Worm (Caenorhabditis elegans) whole organism, L2 larva: ENCODE data around the gene rpl-10.

Experiments
- C34F6.9 ChIP-seq: fragments of 150-350 bp; optimal IDR thresholded peaks from 2 replicates; lab custom pipeline; 2014; ENCODE audit warnings: missing biosample characterization, missing genetic modification characterization
- F13H6.1 ChIP-seq: sonication (generic microtip); optimal IDR thresholded peaks from 2 replicates; lab custom pipeline; 2016; ENCODE audit warnings: missing genetic modification characterization, missing compliant biosample characterization
- Y55F3AM.14 ChIP-seq: fragments of 200-800 bp; sonication (Bioruptor generic); optimal IDR thresholded peaks from 2 replicates; lab custom pipeline; 2018; ENCODE audit warnings: mild to moderate bottlenecking, missing genetic modification characterization, missing compliant biosample characterization
- ZK546.5 ChIP-seq: sonication (generic microtip); optimal IDR thresholded peaks from 2 replicates; lab custom pipeline; 2017; ENCODE audit warnings: missing biosample characterization, missing genetic modification characterization
- alr-1 ChIP-seq: fragments of 150-350 bp; optimal IDR thresholded peaks from 2 replicates; lab custom pipeline; 2014; ENCODE audit warnings: missing biosample characterization, missing genetic modification characterization
- aly-2 ChIP-seq: fragments of 150-350 bp; optimal IDR thresholded peaks from 2 replicates; lab custom pipeline; 2014; ENCODE audit warnings: missing biosample characterization, missing genetic modification characterization
- blmp-1 ChIP-seq: sonication (generic microtip); optimal IDR thresholded peaks from 2 replicates; lab custom pipeline; 2017; ENCODE audit warnings: missing genetic modification characterization, mild to moderate bottlenecking, missing compliant biosample characterization, antibody characterized with exemption, moderate library complexity; ENCODE audit not compliant: insufficient read depth
- ceh-82 ChIP-seq: fragments of 150-350 bp; optimal IDR thresholded peaks from 2 replicates; lab custom pipeline; 2014; ENCODE audit warnings: missing biosample characterization, missing genetic modification characterization
- crh-2 ChIP-seq: sonication (generic microtip); optimal IDR thresholded peaks from 2 replicates; lab custom pipeline; 2017; ENCODE audit warnings: missing biosample characterization, missing genetic modification characterization
- dmd-4 ChIP-seq: sonication (generic microtip); optimal IDR thresholded peaks from 2 replicates; lab custom pipeline; 2017; ENCODE audit warnings: missing biosample characterization, missing genetic modification characterization
- egl-27 ChIP-seq: sonication (generic microtip); optimal IDR thresholded peaks from 3 replicates; lab custom pipeline; 2017; ENCODE audit warnings: missing biosample characterization, missing genetic modification reagents, missing genetic modification characterization
- elt-1 ChIP-seq: fragments of 150-350 bp; optimal IDR thresholded peaks from 2 replicates; lab custom pipeline; 2014; ENCODE audit warnings: missing biosample characterization, missing genetic modification characterization
- elt-3 ChIP-seq: sonication (generic microtip); optimal IDR thresholded peaks from 2 replicates; lab custom pipeline; 2017; ENCODE audit warnings: missing biosample characterization, missing genetic modification characterization
- fos-1 ChIP-seq: fragments of 150-350 bp; optimal IDR thresholded peaks from 2 replicates; lab custom pipeline; 2014; ENCODE audit warnings: missing biosample characterization, missing genetic modification characterization
- gmeb-1 ChIP-seq: fragments of 150-350 bp; optimal IDR thresholded peaks from 2 replicates; lab custom pipeline; 2014; ENCODE audit warnings: missing biosample characterization, missing genetic modification characterization
- lin-11 ChIP-seq: fragments of 150-350 bp; sonication (generic microtip); optimal IDR thresholded peaks from 2 replicates; lab custom pipeline; 2014; ENCODE audit warnings: missing biosample characterization, missing genetic modification characterization, inconsistent platforms, mixed read lengths
- lin-13 ChIP-seq: fragments of 150-350 bp; optimal IDR thresholded peaks from 2 replicates; lab custom pipeline; 2014; ENCODE audit warnings: missing biosample characterization, missing genetic modification reagents, missing genetic modification characterization
- lin-39 ChIP-seq: fragments of 150-350 bp; optimal IDR thresholded peaks from 2 replicates; lab custom pipeline; 2014; ENCODE audit warnings: missing biosample characterization, missing genetic modification reagents, missing genetic modification characterization
- lsy-2 ChIP-seq, 2 experiments: fragments of 150-350 bp in 1 of 2; sonication (generic microtip) in 1 of 2; optimal IDR thresholded peaks; 2 replicates each; lab custom pipeline; 2014 to 2017; ENCODE audit warnings: missing biosample characterization in 2 of 2, missing genetic modification characterization in 2 of 2
- mab-5 ChIP-seq: fragments of 150-350 bp; optimal IDR thresholded peaks from 2 replicates; lab custom pipeline; 2014; ENCODE audit warnings: missing biosample characterization, missing genetic modification characterization
- mbf-1 ChIP-seq: sonication (generic microtip); optimal IDR thresholded peaks from 2 replicates; lab custom pipeline; 2017; ENCODE audit warnings: missing biosample characterization, missing genetic modification characterization
- mdl-1 ChIP-seq, 2 experiments: fragments of 150-350 bp in 1 of 2; sonication (generic microtip) in 1 of 2; optimal IDR thresholded peaks; 2 replicates each; lab custom pipeline; 2017; ENCODE audit warnings: missing biosample characterization in 2 of 2, missing genetic modification characterization in 2 of 2
- nhr-10 ChIP-seq: sonication (generic microtip); optimal IDR thresholded peaks from 2 replicates; lab custom pipeline; 2017; ENCODE audit warnings: missing biosample characterization, missing genetic modification characterization
- nhr-11 ChIP-seq: fragments of 150-350 bp; optimal IDR thresholded peaks from 2 replicates; lab custom pipeline; 2014; ENCODE audit warnings: missing biosample characterization, missing genetic modification characterization
- nhr-12 ChIP-seq: fragments of 150-350 bp; optimal IDR thresholded peaks from 2 replicates; lab custom pipeline; 2014; ENCODE audit warnings: missing biosample characterization, missing genetic modification characterization
- nhr-129 ChIP-seq: fragments of 150-350 bp; optimal IDR thresholded peaks from 2 replicates; lab custom pipeline; 2014; ENCODE audit warnings: missing biosample characterization, missing genetic modification characterization
- nhr-21 ChIP-seq: fragments of 150-350 bp; optimal IDR thresholded peaks from 2 replicates; lab custom pipeline; 2014; ENCODE audit warnings: missing biosample characterization, missing genetic modification characterization
- nhr-23 ChIP-seq: fragments of 150-350 bp; optimal IDR thresholded peaks from 2 replicates; lab custom pipeline; 2014; ENCODE audit warnings: missing biosample characterization, missing genetic modification reagents, missing genetic modification characterization
- nhr-237 ChIP-seq: fragments of 150-350 bp; optimal IDR thresholded peaks from 2 replicates; lab custom pipeline; 2014; ENCODE audit warnings: missing biosample characterization, missing genetic modification characterization
- nhr-25 ChIP-seq: fragments of 150-350 bp; sonication (generic microtip); optimal IDR thresholded peaks from 3 replicates; lab custom pipeline; 2014; ENCODE audit warnings: missing biosample characterization, missing genetic modification characterization
- nhr-77 ChIP-seq: fragments of 150-350 bp; optimal IDR thresholded peaks from 2 replicates; lab custom pipeline; 2014; ENCODE audit warnings: missing biosample characterization, missing genetic modification characterization
- peb-1 ChIP-seq: fragments of 150-350 bp; optimal IDR thresholded peaks from 2 replicates; lab custom pipeline; 2014; ENCODE audit warnings: missing biosample characterization, missing genetic modification characterization
- sem-4 ChIP-seq: fragments of 150-350 bp; optimal IDR thresholded peaks from 2 replicates; lab custom pipeline; 2014; ENCODE audit warnings: missing biosample characterization, missing genetic modification reagents, missing genetic modification characterization
- skn-1 ChIP-seq: sonication (generic microtip); optimal IDR thresholded peaks from 2 replicates; lab custom pipeline; 2017; ENCODE audit warnings: missing biosample characterization, missing genetic modification characterization
- sma-3 ChIP-seq: sonication (generic microtip); optimal IDR thresholded peaks from 2 replicates; lab custom pipeline; 2016; ENCODE audit warnings: missing genetic modification reagents, missing genetic modification characterization, missing compliant biosample characterization
- sma-9 ChIP-seq, 2 experiments: fragments of 150-350 bp in 1 of 2; sonication (generic microtip) in 1 of 2; optimal IDR thresholded peaks; 2 replicates each; lab custom pipeline; 2014 to 2016; ENCODE audit warnings: missing genetic modification characterization in 2 of 2, mild to moderate bottlenecking in 1 of 2, missing biosample characterization in 1 of 2, missing compliant biosample characterization in 1 of 2, missing genetic modification reagents in 1 of 2, moderate library complexity in 1 of 2
- snpc-4 ChIP-seq: fragments of 150-350 bp; optimal IDR thresholded peaks from 2 replicates; lab custom pipeline; 2014; ENCODE audit warnings: missing biosample characterization, missing genetic modification characterization
- unc-39 ChIP-seq: fragments of 150-350 bp; optimal IDR thresholded peaks from 2 replicates; lab custom pipeline; 2014; ENCODE audit warnings: missing biosample characterization, missing genetic modification characterization
- unc-55 ChIP-seq: fragments of 150-350 bp; sonication (generic microtip); optimal IDR thresholded peaks from 3 replicates; lab custom pipeline; 2014; ENCODE audit warnings: missing biosample characterization, missing genetic modification reagents, missing genetic modification characterization
- unc-62 ChIP-seq: fragments of 150-350 bp; optimal IDR thresholded peaks from 2 replicates; lab custom pipeline; 2014; ENCODE audit warnings: missing biosample characterization, missing genetic modification reagents, missing genetic modification characterization
- ztf-1 ChIP-seq: fragments of 200-800 bp; sonication (Bioruptor generic); conservative IDR thresholded peaks from 2 replicates; pipeline ENCODE4 v1.3.6; 2022; ENCODE audit warnings: missing genetic modification characterization, missing compliant biosample characterization
- ztf-11 ChIP-seq: sonication (generic microtip); optimal IDR thresholded peaks from 2 replicates; lab custom pipeline; 2017; ENCODE audit warnings: missing biosample characterization, missing genetic modification characterization
- ztf-4 ChIP-seq: fragments of 150-350 bp; optimal IDR thresholded peaks from 2 replicates; lab custom pipeline; 2014; ENCODE audit warnings: missing biosample characterization, missing genetic modification characterization

The rpl-10 gene

ce11 chrII:8137379-8137778, 6.3 kb upstream of the rpl-10 start:
- TF ChIP-seq nhr-77 (tag; lab: Kevin White, UChicago) (no peak), mbf-1 (no peak), gmeb-1 (tag; lab: Kevin White, UChicago) (peak; percentile 21), dmd-4 (tag; lab: Kevin White, UChicago) (no peak), nhr-11 (tag; lab: Kevin White, UChicago) (no peak), C34F6.9 (tag; lab: Kevin White, UChicago) (peak; percentile 37), unc-39 (tag; lab: Kevin White, UChicago) (no peak), elt-3 (no peak), mdl-1 (tag; optimal IDR thresholded peaks at IDR 0.05; lab: Kevin White, UChicago) (no peak), mab-5 (tag; lab: Kevin White, UChicago) (no peak), egl-27 (no peak), crh-2 (tag; lab: Kevin White, UChicago) (no peak), nhr-12 (tag; lab: Kevin White, UChicago) (no peak), fos-1 (no peak), unc-62 (GFP tag; lab: Kevin White, UChicago) (no peak), nhr-129 (tag; lab: Kevin White, UChicago) (peak; percentile 49), ztf-11 (tag; lab: Kevin White, UChicago) (no peak), ztf-4 (tag; lab: Kevin White, UChicago) (no peak), nhr-23 (tag; lab: Kevin White, UChicago) (no peak), sma-3 (GFP tag; lab: Kevin White, UChicago) (peak; percentile 1), aly-2 (tag; lab: Kevin White, UChicago) (no peak), nhr-25 (tag; lab: Kevin White, UChicago) (peak; percentile 8), skn-1 (tag; lab: Kevin White, UChicago) (peak; percentile 16), unc-55 (peak; percentile 29), nhr-10 (tag; lab: Kevin White, UChicago) (no peak), lsy-2 (tag; optimal IDR thresholded peaks at IDR 0.05; lab: Kevin White, UChicago) (peak in 1 of 2 experiments; percentile 67)

- TF ChIP-seq ceh-82 (tag; lab: Kevin White, UChicago) (no peak), ztf-1 (GFP tag; lab: Robert Waterston, UW) (no peak), nhr-25 (tag; lab: Kevin White, UChicago) (no peak), unc-62 (GFP tag; lab: Kevin White, UChicago) (no peak), lin-39 (tag; lab: Kevin White, UChicago) (no peak), peb-1 (tag; lab: Kevin White, UChicago) (no peak), unc-39 (tag; lab: Kevin White, UChicago) (no peak), fos-1 (peak; percentile 0), gmeb-1 (tag; lab: Kevin White, UChicago) (no peak), skn-1 (tag; lab: Kevin White, UChicago) (peak; percentile 86), sma-9 (GFP tag; optimal IDR thresholded peaks at IDR 0.05; lab: Kevin White, UChicago) (no peak), sma-9 (tag; optimal IDR thresholded peaks at IDR 0.05; lab: Kevin White, UChicago) (no peak), elt-1 (tag; lab: Kevin White, UChicago) (no peak), nhr-10 (tag; lab: Kevin White, UChicago) (no peak), F13H6.1 (tag; lab: Kevin White, UChicago) (no peak), snpc-4 (tag; lab: Kevin White, UChicago) (no peak), C34F6.9 (tag; lab: Kevin White, UChicago) (peak; percentile 36), ztf-11 (tag; lab: Kevin White, UChicago) (no peak), mab-5 (tag; lab: Kevin White, UChicago) (no peak), sem-4 (tag; lab: Kevin White, UChicago) (no peak), lsy-2 (tag; optimal IDR thresholded peaks at IDR 0.05; lab: Kevin White, UChicago) (peak in 1 of 2 experiments; percentile 27), elt-3 (no peak), unc-55 (peak; percentile 2), mdl-1 (tag; optimal IDR thresholded peaks at IDR 0.05; lab: Kevin White, UChicago) (no peak), crh-2 (tag; lab: Kevin White, UChicago) (no peak)
These were observed 5.6 kb upstream of the rpl-10 start, which contains the start of gene cdc-48.2 for ce11 chrII:8138015-8138546. Gene cdc-48.2, plus strand, starts transcription at chrII:8138496.

DNA sequence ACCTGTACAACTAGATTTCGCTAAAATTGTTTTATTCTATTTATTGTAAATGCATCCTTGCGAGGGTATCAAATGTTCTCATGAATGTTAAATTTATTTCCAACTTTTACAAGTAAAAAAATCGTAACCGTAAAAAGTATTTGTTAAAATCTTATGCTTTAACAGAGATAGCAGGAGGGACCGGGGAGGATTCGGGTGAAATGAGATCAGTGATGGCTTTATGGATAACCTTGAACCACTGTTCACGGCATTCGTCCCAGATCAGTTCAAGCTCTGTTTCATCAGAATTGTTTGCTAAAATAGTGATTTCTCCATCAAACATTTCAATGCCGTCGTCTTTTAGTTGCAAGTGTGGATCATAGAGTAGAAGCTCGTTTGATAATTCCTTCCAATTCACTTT, 2.5 kb upstream of the rpl-10 start:
- TF ChIP-seq Y55F3AM.14 (GFP tag; lab: Kevin White, UChicago) (no peak), lin-13 (GFP tag; lab: Kevin White, UChicago) (no peak), sma-3 (GFP tag; lab: Kevin White, UChicago) (no peak), ceh-82 (tag; lab: Kevin White, UChicago) (no peak), ZK546.5 (tag; lab: Kevin White, UChicago) (no peak), blmp-1 (no peak), dmd-4 (tag; lab: Kevin White, UChicago) (no peak), nhr-129 (tag; lab: Kevin White, UChicago) (no peak), alr-1 (tag; lab: Kevin White, UChicago) (no peak), ztf-11 (tag; lab: Kevin White, UChicago) (no peak), nhr-21 (no peak), nhr-237 (tag; lab: Kevin White, UChicago) (no peak), F13H6.1 (tag; lab: Kevin White, UChicago) (no peak), ztf-1 (GFP tag; lab: Robert Waterston, UW) (no peak), nhr-25 (tag; lab: Kevin White, UChicago) (no peak), lin-11 (tag; lab: Kevin White, UChicago) (no peak), elt-1 (tag; lab: Kevin White, UChicago) (no peak), sma-9 (GFP tag; optimal IDR thresholded peaks at IDR 0.05; lab: Kevin White, UChicago) (no peak), sma-9 (tag; optimal IDR thresholded peaks at IDR 0.05; lab: Kevin White, UChicago) (no peak), C34F6.9 (tag; lab: Kevin White, UChicago) (no peak), mdl-1 (tag; optimal IDR thresholded peaks at IDR 0.05; lab: Kevin White, UChicago) (no peak)
- TF ChIP-seq, all 48 proteins: peak for 0
